Worm (Caenorhabditis elegans) whole organism, young adult: Measurements from ENCODE around the gene ceh-54.

Experiments used
- F10E7.11 ChIP-seq: sonication (generic microtip); optimal IDR thresholded peaks from 2 replicates; lab custom pipeline; 2017; ENCODE audit warnings: mild to moderate bottlenecking, missing genetic modification characterization, moderate library complexity, missing compliant biosample characterization
- F52B5.7 ChIP-seq: sonication (generic microtip); optimal IDR thresholded peaks from 2 replicates; lab custom pipeline; 2016; ENCODE audit warnings: mild to moderate bottlenecking, missing genetic modification characterization, missing compliant biosample characterization
- Y79H2A.3 ChIP-seq: fragments of 200-800 bp; sonication (Bioruptor generic); conservative IDR thresholded peaks from 2 replicates; pipeline ENCODE4 v1.3.6; 2022; ENCODE audit warnings: missing genetic modification reagents, missing genetic modification characterization, missing compliant biosample characterization
- ZK185.1 ChIP-seq: sonication (generic microtip); optimal IDR thresholded peaks from 2 replicates; lab custom pipeline; 2016; ENCODE audit warnings: mild to moderate bottlenecking, missing genetic modification characterization, missing compliant biosample characterization; ENCODE audit not compliant: poor library complexity, severe bottlenecking
- ama-1 ChIP-seq, 3 experiments: fragments of 150-350 bp in 1 of 3; sonication (generic microtip) in 2 of 3; optimal IDR thresholded peaks; 2 replicates each; lab custom pipeline; 2014 to 2018; ENCODE audit warnings: missing biosample characterization in 2 of 3, missing genetic modification characterization in 2 of 3, missing genetic modification reagents in 2 of 3
- efl-1 ChIP-seq: fragments of 150-350 bp; optimal IDR thresholded peaks from 2 replicates; lab custom pipeline; 2014; ENCODE audit warnings: missing biosample characterization, missing genetic modification reagents, missing genetic modification characterization
- fkh-3 ChIP-seq: sonication (generic microtip); optimal IDR thresholded peaks from 2 replicates; lab custom pipeline; 2016; ENCODE audit warnings: mild to moderate bottlenecking, missing genetic modification characterization, missing compliant biosample characterization
- lin-54 ChIP-seq: fragments of 200-800 bp; sonication (Bioruptor generic); optimal IDR thresholded peaks from 2 replicates; lab custom pipeline; 2018; ENCODE audit warnings: mild to moderate bottlenecking, missing genetic modification characterization, missing compliant biosample characterization
- pha-4 ChIP-seq: fragments of 150-350 bp; sonication (generic microtip); optimal IDR thresholded peaks from 2 replicates; lab custom pipeline; 2014; ENCODE audit warnings: missing biosample characterization, missing genetic modification reagents, missing genetic modification characterization
- sea-2 ChIP-seq: fragments of 200-800 bp; sonication (Bioruptor generic); IDR thresholded peaks from 2 replicates; pipeline ENCODE4 v1.3.6; 2022; ENCODE audit warnings: missing genetic modification characterization, missing compliant biosample characterization
- unc-130 ChIP-seq: sonication (generic microtip); optimal IDR thresholded peaks from 2 replicates; lab custom pipeline; 2016; ENCODE audit warnings: missing genetic modification reagents, missing genetic modification characterization, missing compliant biosample characterization
- zim-3 ChIP-seq: sonication (generic microtip); optimal IDR thresholded peaks from 2 replicates; lab custom pipeline; 2017; ENCODE audit warnings: mild to moderate bottlenecking, missing genetic modification characterization, moderate library complexity, missing compliant biosample characterization

ce11 chrX:6221097-6221496, 27.1 kb upstream of the ceh-54 start:
- TF ChIP-seq unc-130 (GFP tag; lab: Kevin White, UChicago) (no peak), lin-54 (no peak), F10E7.11 (tag; lab: Kevin White, UChicago) (no peak), efl-1 (GFP tag; lab: Kevin White, UChicago) (no peak), Y79H2A.3 (no peak), ama-1 (optimal IDR thresholded peaks at IDR 0.05; lab: Kevin White, UChicago) (no peak), ama-1 (GFP tag; optimal IDR thresholded peaks at IDR 0.05; lab: Kevin White, UChicago) (no peak), fkh-3 (tag; lab: Kevin White, UChicago) (no peak), zim-3 (no peak), sea-2 (GFP tag; lab: Robert Waterston, UW) (no peak), ZK185.1 (tag; lab: Kevin White, UChicago) (no peak), F52B5.7 (tag; lab: Kevin White, UChicago) (no peak), pha-4 (tag; lab: Kevin White, UChicago) (no peak)
